Worm (Caenorhabditis elegans): ENCODE data around the gene kup-1.

DNA sequence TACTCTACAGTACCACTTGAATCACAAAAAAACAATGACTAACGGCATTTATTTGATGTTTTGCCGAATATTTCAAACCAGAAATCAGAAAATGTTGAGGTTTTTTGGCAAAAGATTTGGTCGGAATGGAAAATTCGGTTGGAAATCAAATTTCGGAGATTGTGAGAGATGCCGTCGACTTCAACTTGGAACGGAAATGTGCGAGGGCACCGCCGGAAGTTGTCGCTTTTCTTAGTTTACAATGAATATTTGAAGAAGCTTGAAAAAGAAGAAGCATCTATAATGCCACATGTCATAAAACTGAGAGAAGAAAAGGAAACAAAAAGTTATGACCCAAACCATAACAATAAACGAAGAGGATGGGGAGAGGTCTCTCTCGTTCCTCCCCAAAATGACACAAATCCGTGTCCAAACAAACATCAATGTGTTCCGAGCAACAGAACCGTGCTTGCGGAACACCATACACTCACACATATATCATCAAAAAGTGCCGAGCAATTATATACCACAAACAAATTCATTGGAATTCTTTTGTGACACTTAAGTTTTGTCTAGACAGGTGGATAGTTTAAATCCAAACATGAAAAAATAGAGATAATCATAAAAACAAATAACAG is 50.1 kb downstream of the kup-1 start:
- TF ChIP-seq snpc-4 (GFP tag; optimal IDR thresholded peaks at IDR 0.05) (no peak), snpc-4 (tag; optimal IDR thresholded peaks at IDR 0.05) (peak in 2 of 4 experiments; percentile 35 to 53), F49E8.2 (tag; optimal IDR thresholded peaks at IDR 0.05; ENCODE audit: insufficient read depth) (peak; percentile 20), tlf-1 (GFP tag; optimal IDR thresholded peaks at IDR 0.05) (peak; percentile 5), ztf-18 (tag; optimal IDR thresholded peaks at IDR 0.05) (no peak), unc-62 (GFP tag; optimal IDR thresholded peaks at IDR 0.05) (no peak), nhr-80 (tag; optimal IDR thresholded peaks at IDR 0.05) (no peak), rcor-1 (GFP tag; IDR thresholded peaks at IDR 0.05) (no peak), snpc-3.4 (tag; optimal IDR thresholded peaks at IDR 0.05) (no peak), ceh-100 (GFP tag; IDR thresholded peaks at IDR 0.05) (no peak), hlh-26 (GFP tag; conservative IDR thresholded peaks at IDR 0.05) (no peak)

All from whole organism, young adult.